Fruit fly (Drosophila melanogaster) whole organism, embryonic: ENCODE measurements around the gene CG13995.
A peak's percentile ranks its signal among the peaks of the same experiment; 100 is the strongest.

Source experiments
- Ada2b ChIP-seq: fragments of 200-800 bp; sonication (Bioruptor generic); IDR thresholded peaks from 2 replicates; pipeline ENCODE4 v1.3.6; 2022; ENCODE audit warnings: missing biosample characterization, missing genetic modification characterization
- Atf6 ChIP-seq: fragments of 200-800 bp; sonication (Bioruptor generic); IDR thresholded peaks from 2 replicates; pipeline ENCODE4 v1.3.6; 2022; ENCODE audit warnings: missing biosample characterization, missing genetic modification characterization
- BEAF-32 ChIP-seq: fragments of 200-800 bp; sonication (Bioruptor generic); optimal IDR thresholded peaks from 3 replicates; lab custom pipeline; 2017; ENCODE audit warnings: missing biosample characterization, missing genetic modification characterization, mild to moderate bottlenecking, moderate library complexity, missing genetic modification reagents
- CG10274 ChIP-seq: fragments of 200-800 bp; sonication (Bioruptor generic); optimal IDR thresholded peaks from 3 replicates; lab custom pipeline; 2017; ENCODE audit warnings: missing biosample characterization, mild to moderate bottlenecking, missing genetic modification characterization
- CG10979 ChIP-seq: fragments of 200-800 bp; sonication (Bioruptor generic); optimal IDR thresholded peaks from 2 replicates; lab custom pipeline; 2018; ENCODE audit warnings: missing biosample characterization, mild to moderate bottlenecking, missing genetic modification characterization, moderate library complexity
- CG12104 ChIP-seq: fragments of 200-800 bp; sonication (Bioruptor generic); optimal IDR thresholded peaks from 3 replicates; lab custom pipeline; 2016; ENCODE audit warnings: missing biosample characterization, missing genetic modification characterization
- CG12942 ChIP-seq: fragments of 200-800 bp; sonication (Bioruptor generic); optimal IDR thresholded peaks from 3 replicates; lab custom pipeline; 2016; ENCODE audit warnings: missing biosample characterization, missing genetic modification characterization
- CG14050 ChIP-seq: fragments of 200-800 bp; sonication (Bioruptor generic); IDR thresholded peaks from 3 replicates; pipeline ENCODE4 v1.3.6; 2022; ENCODE audit warnings: missing biosample characterization, missing genetic modification characterization
- CG15514 ChIP-seq: fragments of 200-800 bp; sonication (Bioruptor generic); optimal IDR thresholded peaks from 3 replicates; lab custom pipeline; 2017; ENCODE audit warnings: missing biosample characterization, missing genetic modification characterization, mild to moderate bottlenecking, moderate library complexity, missing genetic modification reagents
- CG16779 ChIP-seq: fragments of 200-800 bp; sonication (Bioruptor generic); IDR thresholded peaks from 2 replicates; pipeline ENCODE4 v1.3.6; 2022; ENCODE audit warnings: missing biosample characterization, missing genetic modification characterization
- CG17328 ChIP-seq: fragments of 200-800 bp; sonication (Bioruptor generic); IDR thresholded peaks from 2 replicates; pipeline ENCODE4 v1.3.6; 2022; ENCODE audit warnings: missing biosample characterization, missing genetic modification characterization
- CG18262 ChIP-seq: fragments of 200-800 bp; optimal IDR thresholded peaks from 3 replicates; lab custom pipeline; 2019; ENCODE audit warnings: missing biosample characterization, mild to moderate bottlenecking, missing genetic modification characterization, moderate library complexity
- CG1832 ChIP-seq: fragments of 200-800 bp; sonication (Bioruptor generic); optimal IDR thresholded peaks from 2 replicates; lab custom pipeline; 2017; ENCODE audit warnings: missing biosample characterization, mild to moderate bottlenecking, missing genetic modification characterization, inconsistent platforms
- CG30431 ChIP-seq: fragments of 200-800 bp; sonication (Bioruptor generic); optimal IDR thresholded peaks from 2 replicates; lab custom pipeline; 2017; ENCODE audit warnings: missing biosample characterization, missing genetic modification characterization
- CG32772 ChIP-seq: fragments of 200-800 bp; sonication (Bioruptor generic); IDR thresholded peaks from 2 replicates; pipeline ENCODE4 v1.3.6; 2022; ENCODE audit warnings: missing biosample characterization, missing genetic modification characterization
- CG4360 ChIP-seq: fragments of 200-800 bp; sonication (Bioruptor generic); IDR thresholded peaks from 2 replicates; pipeline ENCODE4 v1.3.6; 2022; ENCODE audit warnings: missing biosample characterization, missing genetic modification characterization
- CG4617 ChIP-seq: fragments of 200-800 bp; sonication (Bioruptor generic); optimal IDR thresholded peaks from 3 replicates; lab custom pipeline; 2016; ENCODE audit warnings: missing biosample characterization, missing genetic modification characterization, borderline replicate concordance
- CG8388 ChIP-seq: fragments of 200-800 bp; sonication (Bioruptor generic); optimal IDR thresholded peaks from 2 replicates; lab custom pipeline; 2019; ENCODE audit warnings: missing biosample characterization, mild to moderate bottlenecking, missing genetic modification characterization, moderate library complexity
- CG9817 ChIP-seq: fragments of 200-800 bp; sonication (Bioruptor generic); optimal IDR thresholded peaks from 2 replicates; lab custom pipeline; 2018; ENCODE audit warnings: missing biosample characterization, mild to moderate bottlenecking, missing genetic modification characterization, moderate library complexity
- D ChIP-seq, 2 experiments: fragments of 200-800 bp in 1 of 2; fragments of >200 bp in 1 of 2; sonication (Bioruptor generic) in 1 of 2; optimal IDR thresholded peaks; 2 replicates in 1 of 2; 3 replicates in 1 of 2; lab custom pipeline; 2017; ENCODE audit warnings: mild to moderate bottlenecking in 1 of 2, missing biosample characterization in 1 of 2, missing genetic modification characterization in 1 of 2, missing genetic modification reagents in 1 of 2
- Dll ChIP-seq: fragments of 200-800 bp; sonication (Bioruptor generic); IDR thresholded peaks from 4 replicates; pipeline ENCODE4 v1.3.6; 2022; ENCODE audit warnings: missing biosample characterization, missing genetic modification characterization; ENCODE audit not compliant: partially characterized antibody
- E2f2 ChIP-seq: fragments of 200-800 bp; sonication (Bioruptor generic); IDR thresholded peaks from 2 replicates; pipeline ENCODE4 v1.3.6; 2022; ENCODE audit warnings: missing biosample characterization, missing genetic modification characterization
- Elba2 ChIP-seq: fragments of 200-800 bp; sonication (Bioruptor generic); optimal IDR thresholded peaks from 3 replicates; lab custom pipeline; 2016; ENCODE audit warnings: missing biosample characterization, missing genetic modification characterization
- Hmx ChIP-seq: fragments of 200-800 bp; sonication (Bioruptor generic); optimal IDR thresholded peaks from 2 replicates; lab custom pipeline; 2016; ENCODE audit warnings: missing biosample characterization, missing genetic modification characterization
- MBD-R2 ChIP-seq: fragments of 200-800 bp; sonication (Bioruptor generic); IDR thresholded peaks from 2 replicates; pipeline ENCODE4 v1.3.6; 2022; ENCODE audit warnings: missing biosample characterization, missing genetic modification characterization
- Myb ChIP-seq: fragments of 200-800 bp; sonication (Bioruptor generic); optimal IDR thresholded peaks from 2 replicates; lab custom pipeline; 2016; ENCODE audit warnings: missing biosample characterization, missing genetic modification characterization
- NC2β ChIP-seq: fragments of 200-800 bp; sonication (Bioruptor generic); optimal IDR thresholded peaks from 2 replicates; lab custom pipeline; 2016; ENCODE audit warnings: missing biosample characterization, missing genetic modification characterization
- NFAT ChIP-seq: fragments of 200-800 bp; sonication (Bioruptor generic); IDR thresholded peaks from 2 replicates; pipeline ENCODE4 v1.3.6; 2022; ENCODE audit warnings: missing biosample characterization, missing genetic modification characterization
- Stat92E ChIP-seq, 3 experiments: fragments of >200 bp in 2 of 3; fragments of 200-800 bp in 1 of 3; sonication (Bioruptor generic) in 1 of 3; optimal IDR thresholded peaks; 2 replicates each; lab custom pipeline; 2017 to 2019; ENCODE audit warnings: missing biosample characterization in 3 of 3, missing genetic modification characterization in 3 of 3, mild to moderate bottlenecking in 1 of 3, moderate library complexity in 1 of 3
- Xrp1 ChIP-seq: fragments of 200-800 bp; sonication (Bioruptor generic); IDR thresholded peaks from 2 replicates; pipeline ENCODE4 v1.3.6; 2022; ENCODE audit warnings: missing biosample characterization, missing genetic modification characterization
- al ChIP-seq: fragments of 200-800 bp; sonication (Bioruptor generic); IDR thresholded peaks from 2 replicates; pipeline ENCODE4 v1.3.6; 2022; ENCODE audit warnings: missing biosample characterization, missing genetic modification characterization
- ase ChIP-seq: fragments of 200-800 bp; sonication (Bioruptor generic); IDR thresholded peaks from 3 replicates; pipeline ENCODE4 v1.3.6; 2022; ENCODE audit warnings: missing biosample characterization, missing genetic modification characterization
- bbx ChIP-seq: fragments of 200-800 bp; sonication (Bioruptor generic); IDR thresholded peaks from 2 replicates; pipeline ENCODE4 v1.3.6; 2022; ENCODE audit warnings: missing biosample characterization, missing genetic modification characterization; ENCODE audit not compliant: partially characterized antibody
- cas ChIP-seq: fragments of 200-800 bp; sonication (Bioruptor generic); IDR thresholded peaks from 2 replicates; pipeline ENCODE4 v1.3.6; 2022; ENCODE audit warnings: missing biosample characterization, missing genetic modification characterization
- crp ChIP-seq, 2 experiments: fragments of 200-800 bp; sonication (Bioruptor generic); optimal IDR thresholded peaks; 2 replicates in 1 of 2; 3 replicates in 1 of 2; lab custom pipeline; 2017; ENCODE audit warnings: missing biosample characterization in 2 of 2, missing genetic modification characterization in 2 of 2, mild to moderate bottlenecking in 1 of 2, moderate library complexity in 1 of 2
- disco-r ChIP-seq: fragments of 200-800 bp; sonication (Bioruptor generic); optimal IDR thresholded peaks from 2 replicates; lab custom pipeline; 2016; ENCODE audit warnings: missing biosample characterization, missing genetic modification characterization
- fd3F ChIP-seq: fragments of 200-800 bp; sonication (Bioruptor generic); optimal IDR thresholded peaks from 2 replicates; lab custom pipeline; 2018; ENCODE audit warnings: missing biosample characterization, mild to moderate bottlenecking, missing genetic modification characterization, moderate library complexity
- fd96Cb ChIP-seq: fragments of 200-800 bp; sonication (Bioruptor generic); optimal IDR thresholded peaks from 2 replicates; lab custom pipeline; 2018; ENCODE audit warnings: missing biosample characterization, mild to moderate bottlenecking, missing genetic modification characterization, moderate library complexity
- gt ChIP-seq: fragments of 200-800 bp; sonication (Bioruptor generic); IDR thresholded peaks from 2 replicates; pipeline ENCODE4 v1.3.6; 2022; ENCODE audit warnings: missing biosample characterization, missing genetic modification characterization
- ind ChIP-seq: fragments of 200-800 bp; sonication (Bioruptor generic); optimal IDR thresholded peaks from 3 replicates; lab custom pipeline; 2016; ENCODE audit warnings: missing biosample characterization, missing genetic modification characterization
- insv ChIP-seq, 2 experiments: fragments of 200-800 bp; sonication (Bioruptor generic); optimal IDR thresholded peaks; 3 replicates each; lab custom pipeline; 2016 to 2018; ENCODE audit warnings: missing biosample characterization in 2 of 2, missing genetic modification characterization in 2 of 2
- nerfin-1 ChIP-seq: fragments of 200-800 bp; sonication (Bioruptor generic); optimal IDR thresholded peaks from 3 replicates; lab custom pipeline; 2019; ENCODE audit warnings: missing biosample characterization, mild to moderate bottlenecking, missing genetic modification characterization, moderate library complexity
- odd ChIP-seq: fragments of 200-800 bp; sonication (Bioruptor generic); optimal IDR thresholded peaks from 2 replicates; lab custom pipeline; 2017; ENCODE audit warnings: missing biosample characterization, mild to moderate bottlenecking, missing genetic modification characterization
- sc ChIP-seq, 3 experiments: fragments of >200 bp in 2 of 3; fragments of 200-800 bp in 1 of 3; sonication (Bioruptor generic) in 1 of 3; optimal IDR thresholded peaks; 2 replicates in 2 of 3; 3 replicates in 1 of 3; lab custom pipeline; 2017; ENCODE audit warnings: mild to moderate bottlenecking in 1 of 3, missing biosample characterization in 1 of 3, missing genetic modification characterization in 1 of 3, missing genetic modification reagents in 1 of 3
- sna ChIP-seq: fragments of 200-800 bp; sonication (Bioruptor generic); IDR thresholded peaks from 2 replicates; pipeline ENCODE4 v1.3.6; 2022; ENCODE audit warnings: missing biosample characterization, missing genetic modification characterization; ENCODE audit not compliant: partially characterized antibody
- so ChIP-seq: fragments of 200-800 bp; sonication (Bioruptor generic); IDR thresholded peaks from 3 replicates; pipeline ENCODE4 v1.3.6; 2022; ENCODE audit warnings: missing biosample characterization, missing genetic modification characterization
- stc ChIP-seq: fragments of 200-800 bp; sonication (Bioruptor generic); IDR thresholded peaks from 2 replicates; pipeline ENCODE4 v1.3.6; 2022; ENCODE audit warnings: missing biosample characterization, missing genetic modification characterization
- tna ChIP-seq: fragments of 200-800 bp; sonication (Bioruptor generic); IDR thresholded peaks from 2 replicates; pipeline ENCODE4 v1.3.6; 2022; ENCODE audit warnings: missing biosample characterization, missing genetic modification characterization; ENCODE audit not compliant: partially characterized antibody
- unc-4 ChIP-seq: fragments of 200-800 bp; sonication (Bioruptor generic); IDR thresholded peaks from 2 replicates; pipeline ENCODE4 v1.3.6; 2022; ENCODE audit warnings: missing biosample characterization, missing genetic modification characterization; ENCODE audit not compliant: partially characterized antibody
- vfl ChIP-seq: fragments of 200-800 bp; sonication (Bioruptor generic); optimal IDR thresholded peaks from 2 replicates; lab custom pipeline; 2016; ENCODE audit warnings: missing biosample characterization, missing genetic modification characterization

Gene CG13995

dm6 chr2L:6036710-6037109 is 17.4 kb upstream of the CG13995 start, which contains the start of gene mtm (continued):
- 0 out of 2 replicates have a peak, but pooled peaks have one; percentile 30 for TF ChIP-seq sna (GFP tag; lab: Robert Waterston, UW)
- TF ChIP-seq CG4617, result peak; percentile 67
- no peak for TF ChIP-seq fd96Cb (tag; lab: Kevin White, UChicago)
- no peak for TF ChIP-seq disco-r (GFP tag; lab: Kevin White, UChicago)
- no peak for TF ChIP-seq Myb
- no peak for TF ChIP-seq NC2β (GFP tag; lab: Kevin White, UChicago)
- TF ChIP-seq CG30431, result no peak
- no peak for TF ChIP-seq CG1832 (GFP tag; lab: Kevin White, UChicago)
- TF ChIP-seq BEAF-32 (GFP tag; lab: Kevin White, UChicago), result peak; percentile 3
- no peak for TF ChIP-seq NFAT (GFP tag; lab: Robert Waterston, UW)
- TF ChIP-seq Ada2b (GFP tag; lab: Robert Waterston, UW), result no peak
- no peak for TF ChIP-seq CG17328 (GFP tag; lab: Robert Waterston, UW)
- TF ChIP-seq Elba2 (GFP tag; lab: Kevin White, UChicago), result peak; percentile 45
- TF ChIP-seq MBD-R2 (GFP tag; lab: Robert Waterston, UW), result peak; percentile 95
- no peak for TF ChIP-seq al (GFP tag; lab: Robert Waterston, UW)
- no peak for TF ChIP-seq CG9817
- no peak for TF ChIP-seq Atf6 (GFP tag; lab: Robert Waterston, UW)
- TF ChIP-seq CG12104 (GFP tag; lab: Kevin White, UChicago), result no peak
- no peak for TF ChIP-seq CG10274 (GFP tag; lab: Kevin White, UChicago)
- no peak for TF ChIP-seq cas
- TF ChIP-seq CG8388 (GFP tag; lab: Kevin White, UChicago), result no peak
- no peak for TF ChIP-seq Hmx (GFP tag; lab: Kevin White, UChicago)
- no peak for TF ChIP-seq D (optimal IDR thresholded peaks at IDR 0.05; lab: Kevin White, UChicago)
- TF ChIP-seq D (GFP tag; optimal IDR thresholded peaks at IDR 0.05; lab: Kevin White, UChicago), result no peak
- no peak for TF ChIP-seq so (GFP tag; lab: Robert Waterston, UW)
- no peak for TF ChIP-seq CG10979 (tag; lab: Kevin White, UChicago)
- TF ChIP-seq bbx (GFP tag; lab: Robert Waterston, UW), result no peak; the same call in 1 of the 2 replicates
- TF ChIP-seq unc-4 (GFP tag; lab: Robert Waterston, UW), result no peak
- TF ChIP-seq Stat92E (GFP tag; optimal IDR thresholded peaks at IDR 0.05; lab: Kevin White, UChicago), result no peak
- TF ChIP-seq gt (GFP tag; lab: Robert Waterston, UW), result no peak
- TF ChIP-seq crp (GFP tag; optimal IDR thresholded peaks at IDR 0.05; lab: Kevin White, UChicago), result peak; percentile 40 to 91
- no peak for TF ChIP-seq vfl (GFP tag; lab: Kevin White, UChicago)
- no peak for TF ChIP-seq stc (GFP tag; lab: Robert Waterston, UW)
- no peak for TF ChIP-seq Xrp1
- TF ChIP-seq CG4360 (GFP tag; lab: Robert Waterston, UW), result no peak
- TF ChIP-seq ind (GFP tag; lab: Kevin White, UChicago), result no peak
- no peak for TF ChIP-seq sc (optimal IDR thresholded peaks at IDR 0.05; lab: Kevin White, UChicago)
- TF ChIP-seq sc (GFP tag; optimal IDR thresholded peaks at IDR 0.05; lab: Kevin White, UChicago), result no peak
- TF ChIP-seq E2f2 (GFP tag; lab: Robert Waterston, UW), result peak; percentile 90
- no peak for TF ChIP-seq fd3F (GFP tag; lab: Kevin White, UChicago)
- no peak for TF ChIP-seq tna
- no peak for TF ChIP-seq CG18262 (tag; lab: Kevin White, UChicago)
- 0 out of 4 replicates have a peak, but pooled peaks have one; percentile 19 for TF ChIP-seq Dll (GFP tag; lab: Robert Waterston, UW)
- TF ChIP-seq odd, result no peak
- TF ChIP-seq CG12942, result no peak
- no peak for TF ChIP-seq insv (GFP tag; optimal IDR thresholded peaks at IDR 0.05; lab: Kevin White, UChicago)
- TF ChIP-seq nerfin-1 (tag; lab: Kevin White, UChicago), result peak; percentile 69
- no peak for TF ChIP-seq CG14050
- no peak for TF ChIP-seq CG32772
- TF ChIP-seq ase (GFP tag; lab: Robert Waterston, UW), result no peak
- TF ChIP-seq CG16779 (GFP tag; lab: Robert Waterston, UW), result no peak
- TF ChIP-seq CG15514, result peak; percentile 21
